Worm (Caenorhabditis elegans) whole organism, midembryonic: Measurements from ENCODE around the gene vha-18.

Experiments used
- flt-1 ChIP-seq: fragments of 200-800 bp; sonication (Bioruptor generic); IDR thresholded peaks from 2 replicates; pipeline ENCODE4 v1.3.6; 2022; ENCODE audit warnings: missing genetic modification characterization, missing compliant biosample characterization
- ref-1 ChIP-seq: fragments of 200-800 bp; sonication (Bioruptor generic); conservative IDR thresholded peaks from 2 replicates; pipeline ENCODE4 v1.3.6; 2022; ENCODE audit warnings: missing genetic modification reagents, missing genetic modification characterization, missing compliant biosample characterization

DNA sequence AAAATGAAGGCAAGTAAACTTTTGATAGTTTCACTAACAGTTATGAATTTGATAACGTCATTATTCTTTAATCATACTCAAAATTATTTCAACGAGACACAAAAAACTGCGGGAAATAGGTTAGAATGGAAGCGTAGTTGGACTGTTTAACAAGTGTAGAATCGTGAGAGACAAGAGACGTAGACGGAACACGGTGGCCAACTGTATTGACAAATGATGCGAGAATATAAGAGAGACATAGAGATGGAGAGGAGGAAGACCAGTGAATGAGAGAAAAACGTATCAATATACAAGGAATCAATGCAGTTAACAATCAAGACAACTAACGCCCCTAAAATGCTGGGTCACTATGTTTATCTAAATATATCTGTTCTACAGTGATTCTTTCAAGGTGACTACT, 32.4 kb upstream of the vha-18 start:
- no peak for TF ChIP-seq ref-1 (GFP tag; lab: Robert Waterston, UW)
- no peak for TF ChIP-seq flt-1 (GFP tag; lab: Robert Waterston, UW)
